Fruit fly (Drosophila melanogaster): Measurements from ENCODE around the gene DIP-gamma.

The DIP-gamma gene

DNA sequence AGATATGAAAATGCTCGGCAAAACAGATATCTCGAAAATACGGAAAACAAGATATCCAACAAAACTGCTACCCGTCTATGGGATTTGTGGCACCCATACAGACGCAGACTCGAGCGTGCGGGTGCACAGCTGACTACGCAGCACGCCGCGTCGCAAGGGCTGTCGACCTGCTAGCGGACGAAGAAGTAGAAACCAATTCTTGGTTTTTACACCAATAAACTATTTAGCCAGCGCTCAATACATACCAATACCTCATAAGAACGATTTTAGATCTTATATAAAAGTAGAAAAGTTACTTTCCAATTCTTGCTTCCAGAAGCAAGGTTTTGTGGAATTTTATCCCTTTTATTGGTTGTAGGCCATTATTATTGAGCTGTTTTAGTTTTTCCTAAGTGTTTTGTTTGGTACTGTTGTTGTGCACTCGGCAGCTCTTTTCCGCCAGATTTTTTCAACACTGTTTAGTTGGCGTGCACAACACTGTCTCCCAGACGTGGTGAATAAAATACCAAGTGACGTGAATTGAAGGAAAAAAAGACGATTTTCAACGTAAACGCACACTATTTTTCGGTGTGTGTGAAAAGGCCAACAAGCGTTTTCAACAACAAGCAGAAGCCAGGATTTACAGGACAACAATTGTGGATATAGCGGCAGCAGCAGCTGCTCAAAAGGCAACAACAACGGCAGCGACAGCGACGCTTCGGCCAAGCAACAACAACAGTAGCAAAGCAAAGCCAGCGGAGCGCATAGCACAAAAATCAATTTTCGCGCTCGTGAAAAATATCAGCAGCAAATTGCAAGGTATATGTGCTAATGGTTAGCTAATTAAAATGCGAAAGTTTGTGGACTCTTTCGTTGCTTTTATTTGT is 81.4 kb downstream of the DIP-gamma start (continued):
- TF ChIP-seq gem (tag; optimal IDR thresholded peaks at IDR 0.05) (peak; percentile 80), usp (GFP tag; optimal IDR thresholded peaks at IDR 0.05) (no peak), lbe (GFP tag; optimal IDR thresholded peaks at IDR 0.05) (peak; percentile 68), danr (GFP tag; IDR thresholded peaks at IDR 0.05) (peak; percentile 39; the same call in 1 of the 2 replicates), ro (GFP tag; IDR thresholded peaks at IDR 0.05) (no peak), CG7556 (GFP tag; optimal IDR thresholded peaks at IDR 0.05) (peak; percentile 83), CG11398 (GFP tag; optimal IDR thresholded peaks at IDR 0.05) (peak; percentile 76), CG6791 (GFP tag; IDR thresholded peaks at IDR 0.05; ENCODE audit: partially characterized antibody) (0 out of 3 replicates have a peak, but pooled peaks have one; percentile 7), lilli (GFP tag; optimal IDR thresholded peaks at IDR 0.05) (peak; percentile 90), CG7987 (GFP tag; optimal IDR thresholded peaks at IDR 0.05) (peak; percentile 76), CG11560 (tag; IDR thresholded peaks at IDR 0.05) (peak; percentile 59; the same call in 1 of the 3 replicates), z (GFP tag; IDR thresholded peaks at IDR 0.05) (no peak), zen (tag; optimal IDR thresholded peaks at IDR 0.05) (peak; percentile 21), CG8388 (GFP tag; optimal IDR thresholded peaks at IDR 0.05) (peak; percentile 59), CG31388 (GFP tag; optimal IDR thresholded peaks at IDR 0.05) (peak; percentile 66), Taf1 (GFP tag; IDR thresholded peaks at IDR 0.05) (peak; percentile 44; the same call in 1 of the 2 replicates), B-H2 (GFP tag; optimal IDR thresholded peaks at IDR 0.05) (peak; percentile 83), klu (GFP tag; IDR thresholded peaks at IDR 0.05) (peak; percentile 70), chif (GFP tag; optimal IDR thresholded peaks at IDR 0.05) (peak; percentile 66 to 83), CG11723 (GFP tag; optimal IDR thresholded peaks at IDR 0.05) (peak; percentile 71), trem (tag; optimal IDR thresholded peaks at IDR 0.05) (peak; percentile 54), CG6175 (GFP tag; IDR thresholded peaks at IDR 0.05) (peak; percentile 89), corto (GFP tag; optimal IDR thresholded peaks at IDR 0.05) (no peak), crol (GFP tag; IDR thresholded peaks at IDR 0.05) (no peak), crp (GFP tag; optimal IDR thresholded peaks at IDR 0.05) (peak in 1 of 2 experiments; percentile 83), CG13775 (GFP tag; optimal IDR thresholded peaks at IDR 0.05) (peak; percentile 63), toy (GFP tag; IDR thresholded peaks at IDR 0.05) (no peak), Myb (GFP tag; optimal IDR thresholded peaks at IDR 0.05) (peak; percentile 77), amos (GFP tag; IDR thresholded peaks at IDR 0.05; ENCODE audit: partially characterized antibody) (no peak), Mes4 (GFP tag; optimal IDR thresholded peaks at IDR 0.05) (peak; percentile 24), peb (GFP tag; IDR thresholded peaks at IDR 0.05) (peak; percentile 29; the same call in 1 of the 2 replicates), ato (GFP tag; IDR thresholded peaks at IDR 0.05; ENCODE audit: partially characterized antibody) (no peak), ci (GFP tag; IDR thresholded peaks at IDR 0.05) (peak; percentile 32; the same call in 1 of the 3 replicates), CG14050 (GFP tag; IDR thresholded peaks at IDR 0.05) (peak; percentile 56; the same call in 2 of the 3 replicates), knrl (GFP tag; IDR thresholded peaks at IDR 0.05; ENCODE audit: partially characterized antibody) (no peak), CG13123 (GFP tag; optimal IDR thresholded peaks at IDR 0.05) (peak; percentile 53), cg (GFP tag; optimal IDR thresholded peaks at IDR 0.05) (peak; percentile 33), CG10274 (GFP tag; optimal IDR thresholded peaks at IDR 0.05) (peak; percentile 71), cad (GFP tag; optimal IDR thresholded peaks at IDR 0.05) (no peak), gcm2 (GFP tag; optimal IDR thresholded peaks at IDR 0.05) (peak; percentile 52), CG14710 (tag; optimal IDR thresholded peaks at IDR 0.05) (peak; percentile 79), sim (GFP tag; IDR thresholded peaks at IDR 0.05) (no peak), CG10543 (GFP tag; optimal IDR thresholded peaks at IDR 0.05) (peak; percentile 91), Opbp (GFP tag; IDR thresholded peaks at IDR 0.05; ENCODE audit: partially characterized antibody) (no peak), CG32767 (GFP tag; IDR thresholded peaks at IDR 0.05) (peak; percentile 35; the same call in 1 of the 2 replicates), so (GFP tag; IDR thresholded peaks at IDR 0.05) (peak; percentile 73; the same call in 2 of the 3 replicates), Abd-B (GFP tag; optimal IDR thresholded peaks at IDR 0.05) (peak; percentile 70), gcm (GFP tag; optimal IDR thresholded peaks at IDR 0.05) (peak; percentile 71)

Measured in whole organism, embryonic.